Worm (Caenorhabditis elegans): ENCODE results near the gene ubh-2.

DNA sequence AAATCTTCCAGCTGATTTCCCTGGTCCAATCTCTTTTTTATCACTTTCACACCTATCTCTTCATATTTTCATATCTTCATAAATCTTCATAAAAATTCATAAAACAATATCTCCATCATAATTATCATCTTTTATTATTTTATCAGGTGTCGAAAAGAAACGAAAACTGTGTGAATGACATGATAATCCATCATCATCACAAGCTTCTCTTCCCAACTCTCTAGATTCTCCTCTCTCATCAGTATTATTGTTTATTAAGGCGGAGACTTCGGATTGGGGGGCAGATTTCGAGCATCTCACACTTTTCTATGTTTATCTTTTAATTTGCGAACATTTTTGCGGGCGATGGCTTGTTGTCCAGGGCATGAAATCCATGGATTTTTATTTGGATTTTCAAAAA, 45.4 kb downstream of the ubh-2 start:
- TF ChIP-seq T22C8.4 (GFP tag; IDR thresholded peaks at IDR 0.05) (no peak), flt-1 (GFP tag; IDR thresholded peaks at IDR 0.05) (no peak), ztf-29 (GFP tag; IDR thresholded peaks at IDR 0.05) (no peak), ztf-23 (GFP tag; IDR thresholded peaks at IDR 0.05) (no peak), cog-1 (tag; optimal IDR thresholded peaks at IDR 0.05) (no peak), ref-1 (GFP tag; conservative IDR thresholded peaks at IDR 0.05) (no peak), tab-1 (GFP tag; IDR thresholded peaks at IDR 0.05) (no peak), klf-2 (GFP tag; conservative IDR thresholded peaks at IDR 0.05) (no peak)
